Fruit fly (Drosophila melanogaster) whole organism, embryonic: Measurements from ENCODE around the gene CG6168.

Source experiments
- Asciz ChIP-seq: fragments of 200-800 bp; sonication (Bioruptor generic); optimal IDR thresholded peaks from 2 replicates; lab custom pipeline; 2017; ENCODE audit warnings: missing biosample characterization, mild to moderate bottlenecking, missing genetic modification characterization, missing genetic modification reagents
- CG10267 ChIP-seq: fragments of 200-800 bp; sonication (Bioruptor generic); optimal IDR thresholded peaks from 2 replicates; lab custom pipeline; 2018; ENCODE audit warnings: missing biosample characterization, mild to moderate bottlenecking, missing genetic modification characterization, moderate library complexity
- CG10366 ChIP-seq: fragments of 200-800 bp; sonication (Bioruptor generic); IDR thresholded peaks from 2 replicates; pipeline ENCODE4 v1.3.6; 2022; ENCODE audit warnings: missing biosample characterization, missing genetic modification characterization
- CG11696 ChIP-seq: fragments of 200-800 bp; sonication (Bioruptor generic); IDR thresholded peaks from 2 replicates; pipeline ENCODE4 v1.3.6; 2022; ENCODE audit warnings: missing biosample characterization, missing genetic modification characterization
- CG12659 ChIP-seq: fragments of 200-800 bp; sonication (Bioruptor generic); optimal IDR thresholded peaks from 3 replicates; lab custom pipeline; 2017; ENCODE audit warnings: mild to moderate bottlenecking, missing biosample characterization, missing genetic modification reagents, missing genetic modification characterization
- CG13424 ChIP-seq: fragments of 200-800 bp; sonication (Bioruptor generic); optimal IDR thresholded peaks from 2 replicates; lab custom pipeline; 2019; ENCODE audit warnings: missing biosample characterization, mild to moderate bottlenecking, missing genetic modification characterization, moderate library complexity
- CG13624 ChIP-seq: fragments of 200-800 bp; sonication (Bioruptor generic); optimal IDR thresholded peaks from 2 replicates; lab custom pipeline; 2016; ENCODE audit warnings: missing biosample characterization, missing genetic modification characterization
- CG14710 ChIP-seq: fragments of 200-800 bp; sonication (Bioruptor generic); optimal IDR thresholded peaks from 3 replicates; lab custom pipeline; 2019; ENCODE audit warnings: missing biosample characterization, mild to moderate bottlenecking, missing genetic modification characterization, moderate library complexity
- CG14860 ChIP-seq: fragments of 200-800 bp; sonication (Bioruptor generic); IDR thresholded peaks from 3 replicates; pipeline ENCODE4 v1.3.6; 2022; ENCODE audit warnings: missing biosample characterization, missing genetic modification characterization; ENCODE audit not compliant: partially characterized antibody
- CG16813 ChIP-seq: fragments of 200-800 bp; sonication (Bioruptor generic); IDR thresholded peaks from 3 replicates; pipeline ENCODE4 v1.3.6; 2022; ENCODE audit warnings: missing biosample characterization, missing genetic modification characterization; ENCODE audit not compliant: partially characterized antibody
- CG17186 ChIP-seq: fragments of 200-800 bp; sonication (Bioruptor generic); optimal IDR thresholded peaks from 3 replicates; lab custom pipeline; 2017; ENCODE audit warnings: missing biosample characterization, missing genetic modification reagents, missing genetic modification characterization
- CG17328 ChIP-seq: fragments of 200-800 bp; sonication (Bioruptor generic); IDR thresholded peaks from 2 replicates; pipeline ENCODE4 v1.3.6; 2022; ENCODE audit warnings: missing biosample characterization, missing genetic modification characterization
- CG17359 ChIP-seq: fragments of 200-800 bp; sonication (Bioruptor generic); optimal IDR thresholded peaks from 3 replicates; lab custom pipeline; 2018; ENCODE audit warnings: missing biosample characterization, mild to moderate bottlenecking, missing genetic modification characterization, moderate library complexity
- CG17361 ChIP-seq: fragments of 200-800 bp; sonication (Bioruptor generic); IDR thresholded peaks from 3 replicates; pipeline ENCODE4 v1.3.6; 2022; ENCODE audit warnings: missing biosample characterization, missing genetic modification characterization
- CG17829 ChIP-seq: fragments of 200-800 bp; optimal IDR thresholded peaks from 2 replicates; lab custom pipeline; 2019; ENCODE audit warnings: missing biosample characterization, mild to moderate bottlenecking, missing genetic modification characterization, moderate library complexity
- CG1792 ChIP-seq: fragments of 200-800 bp; sonication (Bioruptor generic); optimal IDR thresholded peaks from 2 replicates; lab custom pipeline; 2016; ENCODE audit warnings: missing biosample characterization, missing genetic modification characterization
- CG18262 ChIP-seq: fragments of 200-800 bp; optimal IDR thresholded peaks from 3 replicates; lab custom pipeline; 2019; ENCODE audit warnings: missing biosample characterization, mild to moderate bottlenecking, missing genetic modification characterization, moderate library complexity
- CG18599 ChIP-seq: fragments of 200-800 bp; sonication (Bioruptor generic); optimal IDR thresholded peaks from 3 replicates; lab custom pipeline; 2017; ENCODE audit warnings: missing biosample characterization, missing genetic modification characterization, mild to moderate bottlenecking, moderate library complexity, missing genetic modification reagents
- CG30431 ChIP-seq: fragments of 200-800 bp; sonication (Bioruptor generic); optimal IDR thresholded peaks from 2 replicates; lab custom pipeline; 2017; ENCODE audit warnings: missing biosample characterization, missing genetic modification characterization
- CG4854 ChIP-seq: fragments of 200-800 bp; sonication (Bioruptor generic); optimal IDR thresholded peaks from 2 replicates; lab custom pipeline; 2016; ENCODE audit warnings: missing biosample characterization, missing genetic modification characterization, inconsistent platforms
- CG6854 ChIP-seq: fragments of 200-800 bp; sonication (Bioruptor generic); optimal IDR thresholded peaks from 3 replicates; lab custom pipeline; 2017; ENCODE audit warnings: missing biosample characterization, mild to moderate bottlenecking, missing genetic modification characterization
- CG7839 ChIP-seq: fragments of 200-800 bp; sonication (Bioruptor generic); optimal IDR thresholded peaks from 3 replicates; lab custom pipeline; 2018; ENCODE audit warnings: missing biosample characterization, mild to moderate bottlenecking, missing genetic modification characterization, moderate library complexity
- CG7987 ChIP-seq: fragments of 200-800 bp; sonication (Bioruptor generic); optimal IDR thresholded peaks from 2 replicates; lab custom pipeline; 2018; ENCODE audit warnings: missing biosample characterization, mild to moderate bottlenecking, missing genetic modification characterization, moderate library complexity
- CG8478 ChIP-seq: fragments of >200 bp; optimal IDR thresholded peaks from 2 replicates; lab custom pipeline; 2018
- CG9797 ChIP-seq: fragments of 200-800 bp; sonication (Bioruptor generic); optimal IDR thresholded peaks from 3 replicates; lab custom pipeline; 2018; ENCODE audit warnings: missing biosample characterization, mild to moderate bottlenecking, missing genetic modification characterization
- CG9932 ChIP-seq: fragments of 200-800 bp; sonication (Bioruptor generic); IDR thresholded peaks from 2 replicates; pipeline ENCODE4 v1.3.6; 2022; ENCODE audit warnings: missing biosample characterization, missing genetic modification characterization
- D ChIP-seq, 2 experiments: fragments of 200-800 bp in 1 of 2; fragments of >200 bp in 1 of 2; sonication (Bioruptor generic) in 1 of 2; optimal IDR thresholded peaks; 2 replicates in 1 of 2; 3 replicates in 1 of 2; lab custom pipeline; 2017; ENCODE audit warnings: mild to moderate bottlenecking in 1 of 2, missing biosample characterization in 1 of 2, missing genetic modification characterization in 1 of 2, missing genetic modification reagents in 1 of 2
- Dbx ChIP-seq: fragments of 200-800 bp; sonication (Bioruptor generic); IDR thresholded peaks from 3 replicates; pipeline ENCODE4 v1.3.6; 2022; ENCODE audit warnings: missing biosample characterization, missing genetic modification characterization
- Dip3 ChIP-seq: fragments of 200-800 bp; sonication (Bioruptor generic); optimal IDR thresholded peaks from 3 replicates; lab custom pipeline; 2016; ENCODE audit warnings: missing biosample characterization, missing genetic modification characterization
- HLH3B ChIP-seq: fragments of 200-800 bp; sonication (Bioruptor generic); IDR thresholded peaks from 2 replicates; pipeline ENCODE4 v1.3.6; 2022; ENCODE audit warnings: missing biosample characterization, missing genetic modification characterization
- Hr3 ChIP-seq: fragments of 200-800 bp; sonication (Bioruptor generic); optimal IDR thresholded peaks from 3 replicates; lab custom pipeline; 2016; ENCODE audit warnings: missing biosample characterization, missing genetic modification characterization
- Mad ChIP-seq: fragments of 200-800 bp; sonication (Bioruptor generic); optimal IDR thresholded peaks from 2 replicates; lab custom pipeline; 2016; ENCODE audit warnings: missing biosample characterization, missing genetic modification characterization
- Mes4 ChIP-seq: fragments of 200-800 bp; sonication (Bioruptor generic); optimal IDR thresholded peaks from 2 replicates; lab custom pipeline; 2016; ENCODE audit warnings: missing biosample characterization, missing genetic modification characterization
- Sox102F ChIP-seq: fragments of 200-800 bp; sonication (Bioruptor generic); optimal IDR thresholded peaks from 2 replicates; lab custom pipeline; 2018; ENCODE audit warnings: missing biosample characterization, mild to moderate bottlenecking, missing genetic modification characterization, moderate library complexity
- bcd ChIP-seq: fragments of 200-800 bp; sonication (Bioruptor generic); optimal IDR thresholded peaks from 2 replicates; lab custom pipeline; 2017; ENCODE audit warnings: missing biosample characterization, mild to moderate bottlenecking, missing genetic modification characterization
- bsh ChIP-seq, 2 experiments: fragments of 200-800 bp; sonication (Bioruptor generic); optimal IDR thresholded peaks; 2 replicates each; lab custom pipeline; 2017 to 2018; ENCODE audit warnings: mild to moderate bottlenecking in 2 of 2, missing biosample characterization in 2 of 2, missing genetic modification characterization in 2 of 2, moderate library complexity in 1 of 2
- btn ChIP-seq: fragments of 200-800 bp; sonication (Bioruptor generic); optimal IDR thresholded peaks from 2 replicates; lab custom pipeline; 2016; ENCODE audit warnings: missing biosample characterization, missing genetic modification characterization
- chif ChIP-seq, 2 experiments: fragments of 200-800 bp; sonication (Bioruptor generic); optimal IDR thresholded peaks; 3 replicates each; lab custom pipeline; 2016; ENCODE audit warnings: missing biosample characterization in 2 of 2, missing genetic modification characterization in 2 of 2
- danr ChIP-seq: fragments of 200-800 bp; sonication (Bioruptor generic); IDR thresholded peaks from 2 replicates; pipeline ENCODE4 v1.3.6; 2022; ENCODE audit warnings: missing biosample characterization, missing genetic modification characterization
- dysf ChIP-seq: fragments of 200-800 bp; sonication (Bioruptor generic); IDR thresholded peaks from 3 replicates; pipeline ENCODE4 v1.3.6; 2022; ENCODE audit warnings: missing biosample characterization, missing genetic modification characterization
- esg ChIP-seq: fragments of 200-800 bp; sonication (Bioruptor generic); conservative IDR thresholded peaks from 2 replicates; pipeline ENCODE4 v1.3.6; 2022; ENCODE audit warnings: missing biosample characterization, missing genetic modification characterization
- hkb ChIP-seq, 2 experiments: fragments of 200-800 bp in 1 of 2; fragments of >200 bp in 1 of 2; sonication (Bioruptor generic) in 1 of 2; IDR thresholded peaks in 1 of 2; optimal IDR thresholded peaks in 1 of 2; 2 replicates each; pipeline versions ENCODE4 v1.3.6 to Lab custom; 2017 to 2022; ENCODE audit warnings: missing biosample characterization in 1 of 2, missing genetic modification characterization in 1 of 2
- sc ChIP-seq, 3 experiments: fragments of >200 bp in 2 of 3; fragments of 200-800 bp in 1 of 3; sonication (Bioruptor generic) in 1 of 3; optimal IDR thresholded peaks; 2 replicates in 2 of 3; 3 replicates in 1 of 3; lab custom pipeline; 2017; ENCODE audit warnings: mild to moderate bottlenecking in 1 of 3, missing biosample characterization in 1 of 3, missing genetic modification characterization in 1 of 3, missing genetic modification reagents in 1 of 3
- sd ChIP-seq: fragments of 200-800 bp; sonication (Bioruptor generic); optimal IDR thresholded peaks from 3 replicates; lab custom pipeline; 2018; ENCODE audit warnings: missing biosample characterization, mild to moderate bottlenecking, missing genetic modification characterization, moderate library complexity
- stwl ChIP-seq: fragments of 200-800 bp; sonication (Bioruptor generic); optimal IDR thresholded peaks from 3 replicates; lab custom pipeline; 2018; ENCODE audit warnings: missing biosample characterization, mild to moderate bottlenecking, missing genetic modification characterization, moderate library complexity
- wek ChIP-seq: fragments of 200-800 bp; sonication (Bioruptor generic); optimal IDR thresholded peaks from 3 replicates; lab custom pipeline; 2018; ENCODE audit warnings: missing biosample characterization, mild to moderate bottlenecking, missing genetic modification characterization, moderate library complexity

CG6168 gene

DNA sequence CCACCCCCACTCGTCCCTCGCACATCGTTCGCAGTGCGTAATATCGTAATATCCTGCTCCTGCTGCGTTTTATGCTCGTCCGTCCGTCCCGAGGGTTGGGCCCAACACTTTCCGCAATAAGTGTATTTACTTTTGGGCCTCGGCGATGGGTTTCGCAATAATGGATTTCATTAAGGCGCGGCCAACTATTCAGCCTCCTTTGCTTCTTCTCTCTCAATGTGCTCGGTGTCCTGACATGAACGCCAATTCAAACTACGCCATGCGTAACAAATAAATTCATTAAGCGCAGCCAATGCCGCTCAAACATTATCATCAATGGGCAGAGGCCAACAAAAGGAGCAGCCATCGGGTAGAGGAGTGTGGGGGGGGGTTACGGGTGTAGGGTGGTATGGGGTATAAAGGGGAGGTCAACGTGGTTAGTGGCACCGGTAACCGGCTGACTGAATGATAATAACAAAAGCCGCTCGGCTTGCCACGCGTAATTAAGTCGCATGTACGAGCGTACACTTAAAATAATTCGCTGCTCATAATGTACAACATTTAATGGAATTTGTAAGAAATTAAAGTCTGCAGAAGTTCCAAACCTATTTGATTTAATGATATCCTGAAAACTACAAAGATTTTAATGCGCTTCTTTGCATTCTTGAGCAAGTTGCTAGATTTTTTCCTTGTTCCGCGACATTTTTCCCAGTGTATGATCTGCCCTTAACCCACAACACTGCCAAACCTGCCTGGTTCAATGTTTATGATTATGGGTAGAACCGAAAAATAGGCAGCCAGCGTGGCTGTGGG, 17.9 kb downstream of the CG6168 start (continued):
- TF ChIP-seq Mad (GFP tag; lab: Kevin White, UChicago) = no peak
- TF ChIP-seq CG10267 (tag; lab: Kevin White, UChicago) = peak; percentile 32
- no peak for TF ChIP-seq CG17186 (GFP tag; lab: Kevin White, UChicago)
- no peak for TF ChIP-seq Dip3 (GFP tag; lab: Kevin White, UChicago)
- peak; percentile 53 for TF ChIP-seq CG13624 (GFP tag; lab: Kevin White, UChicago)
- peak; percentile 2 for TF ChIP-seq CG17829 (tag; lab: Kevin White, UChicago)
- 0 out of 2 replicates have a peak, but pooled peaks have one; percentile 12 for TF ChIP-seq danr (GFP tag; lab: Robert Waterston, UW)
- peak; percentile 43 for TF ChIP-seq CG30431 (GFP tag; lab: Kevin White, UChicago)
- TF ChIP-seq CG9932 (GFP tag; lab: Robert Waterston, UW) = 0 out of 2 replicates have a peak, but pooled peaks have one; percentile 10
- TF ChIP-seq CG8478 (lab: Kevin White, UChicago) = no peak
- peak; percentile 11 for TF ChIP-seq CG1792 (GFP tag; lab: Kevin White, UChicago)
- no peak for TF ChIP-seq btn (GFP tag; lab: Kevin White, UChicago)
- peak; percentile 53 for TF ChIP-seq CG18262 (tag; lab: Kevin White, UChicago)
- TF ChIP-seq Dbx (GFP tag; lab: Robert Waterston, UW) = no peak
- TF ChIP-seq CG16813 = 0 out of 3 replicates have a peak, but pooled peaks have one; percentile 22
- TF ChIP-seq CG18599 (GFP tag; lab: Kevin White, UChicago) = peak; percentile 62
- TF ChIP-seq hkb (optimal IDR thresholded peaks at IDR 0.05; lab: Kevin White, UChicago) = no peak
- peak; percentile 50; the same call in 1 of the 2 replicates for TF ChIP-seq hkb (GFP tag; IDR thresholded peaks at IDR 0.05; lab: Robert Waterston, UW)
- TF ChIP-seq bsh (GFP tag; optimal IDR thresholded peaks at IDR 0.05; lab: Kevin White, UChicago) = peak in 1 of 2 experiments; percentile 51
- peak; percentile 50 for TF ChIP-seq Asciz (GFP tag; lab: Kevin White, UChicago)
- TF ChIP-seq CG4854 (GFP tag; lab: Kevin White, UChicago) = peak; percentile 25
- no peak for TF ChIP-seq CG6854
- TF ChIP-seq CG12659 (GFP tag; lab: Kevin White, UChicago) = peak; percentile 30
- TF ChIP-seq CG14860 = no peak
- peak; percentile 29 to 50 for TF ChIP-seq chif (GFP tag; optimal IDR thresholded peaks at IDR 0.05; lab: Kevin White, UChicago)
- peak; percentile 25 for TF ChIP-seq Hr3
- peak; percentile 64 for TF ChIP-seq dysf (GFP tag; lab: Robert Waterston, UW)
- TF ChIP-seq CG11696 (GFP tag; lab: Robert Waterston, UW) = no peak
- TF ChIP-seq CG7987 (GFP tag; lab: Kevin White, UChicago) = no peak
- TF ChIP-seq stwl (tag; lab: Kevin White, UChicago) = no peak
- no peak for TF ChIP-seq wek (GFP tag; lab: Kevin White, UChicago)
- peak; percentile 22; the same call in 1 of the 2 replicates for TF ChIP-seq CG10366 (GFP tag; lab: Robert Waterston, UW)

DNA sequence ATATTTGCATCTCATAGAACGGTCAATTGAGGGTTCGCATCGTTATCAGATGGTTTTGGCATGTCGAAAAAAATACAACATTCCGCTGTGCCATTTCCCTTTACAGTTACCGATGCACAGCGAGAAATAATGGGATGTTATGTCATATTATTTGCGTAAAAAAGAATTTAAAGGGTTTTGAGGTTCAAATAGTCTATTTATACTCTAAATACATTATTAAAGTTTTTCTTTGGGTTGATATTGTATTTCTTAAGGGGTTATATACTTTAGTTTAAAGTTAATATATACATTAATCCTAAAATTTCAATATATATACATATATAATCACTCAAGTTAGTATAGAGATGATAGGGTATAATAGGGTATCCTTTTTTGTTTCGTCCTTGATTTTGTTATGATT, 18.6 kb downstream of the CG6168 start:
- TF ChIP-seq D (optimal IDR thresholded peaks at IDR 0.05; lab: Kevin White, UChicago) (no peak), D (GFP tag; optimal IDR thresholded peaks at IDR 0.05; lab: Kevin White, UChicago) (peak; percentile 6), Sox102F (GFP tag; lab: Kevin White, UChicago) (peak; percentile 13), CG17361 (GFP tag; lab: Robert Waterston, UW) (0 out of 3 replicates have a peak, but pooled peaks have one; percentile 25), esg (GFP tag; lab: Robert Waterston, UW) (0 out of 2 replicates have a peak, but pooled peaks have one; percentile 11), CG14710 (tag; lab: Kevin White, UChicago) (peak; percentile 19), CG13424 (tag; lab: Kevin White, UChicago) (peak; percentile 19), Mes4 (no peak), CG18262 (tag; lab: Kevin White, UChicago) (peak; percentile 59), CG9797 (GFP tag; lab: Kevin White, UChicago) (no peak), sd (peak; percentile 40), HLH3B (GFP tag; lab: Robert Waterston, UW) (0 out of 2 replicates have a peak, but pooled peaks have one; percentile 21), sc (optimal IDR thresholded peaks at IDR 0.05; lab: Kevin White, UChicago) (no peak), sc (GFP tag; optimal IDR thresholded peaks at IDR 0.05; lab: Kevin White, UChicago) (peak; percentile 10), CG17328 (GFP tag; lab: Robert Waterston, UW) (0 out of 2 replicates have a peak, but pooled peaks have one; percentile 7), bcd (peak; percentile 11), CG17359 (peak; percentile 12), CG7839 (peak; percentile 48)
